Fruit fly (Drosophila melanogaster) whole organism, wandering third instar larva: ENCODE results near the gene Ude.
A peak's percentile ranks its signal among the peaks of the same experiment; 100 is the strongest.

Source experiments
- CG9705 ChIP-seq: fragments of 200-800 bp; sonication (Bioruptor generic); optimal IDR thresholded peaks from 2 replicates; lab custom pipeline; 2018; ENCODE audit warnings: missing biosample characterization, mild to moderate bottlenecking, missing genetic modification characterization
- Myc ChIP-seq: fragments of >200 bp; optimal IDR thresholded peaks from 2 replicates; lab custom pipeline; 2017
- OdsH ChIP-seq: fragments of 200-800 bp; sonication (Bioruptor generic); optimal IDR thresholded peaks from 2 replicates; lab custom pipeline; 2016; ENCODE audit warnings: missing biosample characterization, mild to moderate bottlenecking, missing genetic modification characterization
- br ChIP-seq: fragments of 200-800 bp; sonication (Bioruptor generic); optimal IDR thresholded peaks from 2 replicates; lab custom pipeline; 2016; ENCODE audit warnings: missing biosample characterization, missing genetic modification characterization
- pan ChIP-seq: fragments of >200 bp; optimal IDR thresholded peaks from 2 replicates; lab custom pipeline; 2017
- psq ChIP-seq: fragments of 200-800 bp; sonication (Bioruptor generic); optimal IDR thresholded peaks from 3 replicates; lab custom pipeline; 2017; ENCODE audit warnings: missing biosample characterization, mild to moderate bottlenecking, missing genetic modification characterization, moderate library complexity
- sage ChIP-seq: fragments of 200-800 bp; sonication (Bioruptor generic); optimal IDR thresholded peaks from 2 replicates; lab custom pipeline; 2016; ENCODE audit warnings: missing biosample characterization, mild to moderate bottlenecking, missing genetic modification characterization

DNA sequence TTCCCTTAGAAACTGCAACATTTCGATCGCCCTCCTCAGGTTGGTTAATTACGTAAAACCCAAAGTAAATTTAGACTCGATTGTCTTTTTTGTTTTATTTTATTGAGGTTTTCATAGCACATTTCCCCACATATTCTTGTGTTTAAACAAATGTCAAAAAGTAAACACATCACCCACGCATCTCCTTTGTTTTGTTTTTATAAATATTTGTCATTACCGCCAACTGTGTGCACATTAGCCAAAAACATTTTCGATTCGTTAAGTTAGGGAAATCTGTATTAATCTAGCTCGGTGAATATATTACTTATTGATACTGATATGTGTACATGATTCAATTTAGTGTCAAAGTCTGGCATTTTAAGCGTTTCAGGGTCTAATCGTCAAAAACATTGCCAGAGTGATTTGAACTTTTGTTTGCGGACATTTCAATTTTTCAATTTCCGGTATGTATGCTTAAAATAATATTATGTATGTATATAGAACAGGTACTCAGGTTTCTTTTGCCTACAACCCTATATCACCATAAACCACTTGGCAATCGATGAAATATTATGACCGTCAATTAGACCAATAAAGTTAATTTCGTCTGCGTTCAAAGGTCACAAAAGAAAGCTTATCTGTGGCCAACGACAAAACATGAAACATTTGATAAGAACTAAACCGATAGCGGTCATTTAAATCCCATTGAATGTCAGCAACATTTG is 10.3 kb upstream of the Ude start:
- TF ChIP-seq Myc (lab: Kevin White, UChicago) (no peak), sage (no peak), pan (lab: Kevin White, UChicago) (no peak), psq (GFP tag; lab: Kevin White, UChicago) (no peak), br (GFP tag; lab: Kevin White, UChicago) (peak; percentile 16), OdsH (GFP tag; lab: Kevin White, UChicago) (peak; percentile 64), CG9705 (GFP tag; lab: Kevin White, UChicago) (no peak)
